Worm (Caenorhabditis elegans) whole organism, early embryonic: ENCODE data around the gene ZK154.4.

ENCODE experiments used
- B0310.2 ChIP-seq: sonication (generic microtip); optimal IDR thresholded peaks from 2 replicates; lab custom pipeline; 2016; ENCODE audit warnings: mild to moderate bottlenecking, missing genetic modification characterization, missing compliant biosample characterization
- ama-1 ChIP-seq: fragments of 150-350 bp; optimal IDR thresholded peaks from 2 replicates; lab custom pipeline; 2014
- ceh-36 ChIP-seq: sonication (generic microtip); optimal IDR thresholded peaks from 2 replicates; lab custom pipeline; 2016; ENCODE audit warnings: missing genetic modification characterization, inconsistent platforms, missing compliant biosample characterization
- pes-1 ChIP-seq: fragments of 200-800 bp; sonication (Bioruptor generic); IDR thresholded peaks from 2 replicates; pipeline ENCODE4 v1.3.6; 2022; ENCODE audit warnings: missing genetic modification reagents, missing genetic modification characterization, missing compliant biosample characterization
- scrt-1 ChIP-seq: fragments of 200-800 bp; sonication (Bioruptor generic); IDR thresholded peaks from 2 replicates; pipeline ENCODE4 v1.3.6; 2022; ENCODE audit warnings: missing genetic modification characterization, missing compliant biosample characterization
- tbx-11 ChIP-seq: fragments of 200-800 bp; sonication (Bioruptor generic); IDR thresholded peaks from 2 replicates; pipeline ENCODE4 v1.3.6; 2022; ENCODE audit warnings: missing genetic modification characterization, missing compliant biosample characterization
- tbx-37 ChIP-seq: fragments of 200-800 bp; sonication (Bioruptor generic); conservative IDR thresholded peaks from 2 replicates; pipeline ENCODE4 v1.3.6; 2022; ENCODE audit warnings: missing genetic modification reagents, missing genetic modification characterization, missing compliant biosample characterization

ce11 chrX:7814747-7815146 lies 32.5 kb upstream of the ZK154.4 start:
- TF ChIP-seq ceh-36 (tag; lab: Kevin White, UChicago) (no peak), pes-1 (GFP tag; lab: Robert Waterston, UW) (no peak), ama-1 (lab: Kevin White, UChicago) (no peak), scrt-1 (GFP tag; lab: Robert Waterston, UW) (no peak), B0310.2 (tag; lab: Kevin White, UChicago) (no peak), tbx-11 (GFP tag; lab: Robert Waterston, UW) (no peak), tbx-37 (GFP tag; lab: Robert Waterston, UW) (no peak)
